Fruit fly (Drosophila melanogaster) whole organism, embryonic: Measurements from ENCODE around the gene alphaTub67C.

ENCODE experiments used
- CG10267 ChIP-seq: fragments of 200-800 bp; sonication (Bioruptor generic); optimal IDR thresholded peaks from 2 replicates; lab custom pipeline; 2018; ENCODE audit warnings: missing biosample characterization, mild to moderate bottlenecking, missing genetic modification characterization, moderate library complexity
- CG12236 ChIP-seq: fragments of 200-800 bp; sonication (Bioruptor generic); optimal IDR thresholded peaks from 2 replicates; lab custom pipeline; 2016; ENCODE audit warnings: missing biosample characterization, missing genetic modification characterization
- CG1233 ChIP-seq: fragments of 200-800 bp; sonication (Bioruptor generic); optimal IDR thresholded peaks from 4 replicates; lab custom pipeline; 2018; ENCODE audit warnings: missing biosample characterization, mild to moderate bottlenecking, missing genetic modification characterization
- CG12391 ChIP-seq: fragments of 200-800 bp; sonication (Bioruptor generic); optimal IDR thresholded peaks from 3 replicates; lab custom pipeline; 2018; ENCODE audit warnings: missing biosample characterization, mild to moderate bottlenecking, missing genetic modification characterization, moderate library complexity
- CG12659 ChIP-seq: fragments of 200-800 bp; sonication (Bioruptor generic); optimal IDR thresholded peaks from 3 replicates; lab custom pipeline; 2017; ENCODE audit warnings: mild to moderate bottlenecking, missing biosample characterization, missing genetic modification reagents, missing genetic modification characterization
- CG14860 ChIP-seq: fragments of 200-800 bp; sonication (Bioruptor generic); IDR thresholded peaks from 3 replicates; pipeline ENCODE4 v1.3.6; 2022; ENCODE audit warnings: missing biosample characterization, missing genetic modification characterization; ENCODE audit not compliant: partially characterized antibody
- CG17385 ChIP-seq: fragments of 200-800 bp; sonication (Bioruptor generic); optimal IDR thresholded peaks from 3 replicates; lab custom pipeline; 2018; ENCODE audit warnings: missing biosample characterization, mild to moderate bottlenecking, missing genetic modification characterization
- CG17829 ChIP-seq: fragments of 200-800 bp; optimal IDR thresholded peaks from 2 replicates; lab custom pipeline; 2019; ENCODE audit warnings: missing biosample characterization, mild to moderate bottlenecking, missing genetic modification characterization, moderate library complexity
- CG2116 ChIP-seq: fragments of 200-800 bp; sonication (Bioruptor generic); optimal IDR thresholded peaks from 3 replicates; lab custom pipeline; 2018; ENCODE audit warnings: missing biosample characterization, mild to moderate bottlenecking, missing genetic modification characterization
- CG2712 ChIP-seq: fragments of 200-800 bp; optimal IDR thresholded peaks from 3 replicates; lab custom pipeline; 2019; ENCODE audit warnings: missing biosample characterization, mild to moderate bottlenecking, missing genetic modification characterization, moderate library complexity
- CG2889 ChIP-seq: fragments of 200-800 bp; sonication (Bioruptor generic); IDR thresholded peaks from 3 replicates; pipeline ENCODE4 v1.3.6; 2022; ENCODE audit warnings: missing biosample characterization, missing genetic modification characterization
- CG30020 ChIP-seq: fragments of 200-800 bp; optimal IDR thresholded peaks from 2 replicates; lab custom pipeline; 2019; ENCODE audit warnings: missing biosample characterization, mild to moderate bottlenecking, missing genetic modification characterization, moderate library complexity
- CG34224 ChIP-seq: fragments of 200-800 bp; sonication (Bioruptor generic); IDR thresholded peaks from 3 replicates; pipeline ENCODE4 v1.3.6; 2022; ENCODE audit warnings: missing biosample characterization, missing genetic modification characterization; ENCODE audit not compliant: partially characterized antibody
- CG34422 ChIP-seq: fragments of 200-800 bp; sonication (Bioruptor generic); IDR thresholded peaks from 3 replicates; pipeline ENCODE4 v1.3.6; 2022; ENCODE audit warnings: missing biosample characterization, missing genetic modification characterization
- CG3995 ChIP-seq: fragments of 200-800 bp; sonication (Bioruptor generic); optimal IDR thresholded peaks from 3 replicates; lab custom pipeline; 2016; ENCODE audit warnings: missing biosample characterization, missing genetic modification characterization
- CG7271 ChIP-seq: fragments of 200-800 bp; sonication (Bioruptor generic); optimal IDR thresholded peaks from 2 replicates; lab custom pipeline; 2018; ENCODE audit warnings: missing biosample characterization, mild to moderate bottlenecking, missing genetic modification characterization, moderate library complexity
- CG7839 ChIP-seq: fragments of 200-800 bp; sonication (Bioruptor generic); optimal IDR thresholded peaks from 3 replicates; lab custom pipeline; 2018; ENCODE audit warnings: missing biosample characterization, mild to moderate bottlenecking, missing genetic modification characterization, moderate library complexity
- CG9797 ChIP-seq: fragments of 200-800 bp; sonication (Bioruptor generic); optimal IDR thresholded peaks from 3 replicates; lab custom pipeline; 2018; ENCODE audit warnings: missing biosample characterization, mild to moderate bottlenecking, missing genetic modification characterization
- CG9932 ChIP-seq: fragments of 200-800 bp; sonication (Bioruptor generic); IDR thresholded peaks from 2 replicates; pipeline ENCODE4 v1.3.6; 2022; ENCODE audit warnings: missing biosample characterization, missing genetic modification characterization
- Dll ChIP-seq: fragments of 200-800 bp; sonication (Bioruptor generic); IDR thresholded peaks from 4 replicates; pipeline ENCODE4 v1.3.6; 2022; ENCODE audit warnings: missing biosample characterization, missing genetic modification characterization; ENCODE audit not compliant: partially characterized antibody
- Doc3 ChIP-seq: fragments of 200-800 bp; sonication (Bioruptor generic); IDR thresholded peaks from 3 replicates; pipeline ENCODE4 v1.3.6; 2022; ENCODE audit warnings: missing biosample characterization, missing genetic modification characterization; ENCODE audit not compliant: partially characterized antibody
- Eip74EF ChIP-seq, 2 experiments: fragments of 200-800 bp in 1 of 2; fragments of >200 bp in 1 of 2; sonication (Bioruptor generic) in 1 of 2; optimal IDR thresholded peaks; 2 replicates each; lab custom pipeline; 2017 to 2019; ENCODE audit warnings: missing biosample characterization in 2 of 2, missing genetic modification characterization in 2 of 2, mild to moderate bottlenecking in 1 of 2, moderate library complexity in 1 of 2
- Ets97D ChIP-seq: fragments of 200-800 bp; sonication (Bioruptor generic); optimal IDR thresholded peaks from 3 replicates; lab custom pipeline; 2016; ENCODE audit warnings: missing biosample characterization, missing genetic modification characterization
- Fer1 ChIP-seq: fragments of 200-800 bp; sonication (Bioruptor generic); optimal IDR thresholded peaks from 2 replicates; lab custom pipeline; 2017; ENCODE audit warnings: missing biosample characterization, mild to moderate bottlenecking, missing genetic modification characterization
- HLH4C ChIP-seq: fragments of 200-800 bp; sonication (Bioruptor generic); IDR thresholded peaks from 3 replicates; pipeline ENCODE4 v1.3.6; 2022; ENCODE audit warnings: missing biosample characterization, missing genetic modification characterization; ENCODE audit not compliant: partially characterized antibody
- Kr ChIP-seq: fragments of 200-800 bp; sonication (Bioruptor generic); optimal IDR thresholded peaks from 2 replicates; lab custom pipeline; 2017; ENCODE audit warnings: missing biosample characterization, mild to moderate bottlenecking, missing genetic modification characterization
- MBD-R2 ChIP-seq: fragments of 200-800 bp; sonication (Bioruptor generic); IDR thresholded peaks from 2 replicates; pipeline ENCODE4 v1.3.6; 2022; ENCODE audit warnings: missing biosample characterization, missing genetic modification characterization
- MESR4 ChIP-seq: fragments of 200-800 bp; sonication (Bioruptor generic); optimal IDR thresholded peaks from 2 replicates; lab custom pipeline; 2018; ENCODE audit warnings: missing biosample characterization, mild to moderate bottlenecking, missing genetic modification characterization, moderate library complexity
- YL-1 ChIP-seq: fragments of 200-800 bp; sonication (Bioruptor generic); optimal IDR thresholded peaks from 3 replicates; lab custom pipeline; 2017; ENCODE audit warnings: missing biosample characterization, mild to moderate bottlenecking, missing genetic modification characterization
- amos ChIP-seq: fragments of 200-800 bp; sonication (Bioruptor generic); IDR thresholded peaks from 2 replicates; pipeline ENCODE4 v1.3.6; 2022; ENCODE audit warnings: missing biosample characterization, missing genetic modification characterization; ENCODE audit not compliant: partially characterized antibody
- ato ChIP-seq: fragments of 200-800 bp; sonication (Bioruptor generic); IDR thresholded peaks from 2 replicates; pipeline ENCODE4 v1.3.6; 2022; ENCODE audit warnings: missing biosample characterization, missing genetic modification characterization; ENCODE audit not compliant: partially characterized antibody
- exex ChIP-seq: fragments of 200-800 bp; sonication (Bioruptor generic); optimal IDR thresholded peaks from 4 replicates; lab custom pipeline; 2018; ENCODE audit warnings: missing biosample characterization, mild to moderate bottlenecking, missing genetic modification characterization, moderate library complexity
- fd64A ChIP-seq: fragments of 200-800 bp; sonication (Bioruptor generic); optimal IDR thresholded peaks from 3 replicates; lab custom pipeline; 2018; ENCODE audit warnings: missing biosample characterization, mild to moderate bottlenecking, missing genetic modification characterization
- gfzf ChIP-seq: fragments of 200-800 bp; sonication (Bioruptor generic); optimal IDR thresholded peaks from 2 replicates; lab custom pipeline; 2016; ENCODE audit warnings: missing biosample characterization, mild to moderate bottlenecking, missing genetic modification characterization, moderate library complexity
- hb ChIP-seq: fragments of 200-800 bp; sonication (Bioruptor generic); IDR thresholded peaks from 3 replicates; pipeline ENCODE4 v1.3.6; 2022; ENCODE audit warnings: missing biosample characterization, missing genetic modification characterization; ENCODE audit not compliant: partially characterized antibody
- her ChIP-seq: fragments of 200-800 bp; sonication (Bioruptor generic); optimal IDR thresholded peaks from 2 replicates; lab custom pipeline; 2016; ENCODE audit warnings: missing biosample characterization, missing genetic modification characterization
- jumu ChIP-seq: fragments of 200-800 bp; sonication (Bioruptor generic); optimal IDR thresholded peaks from 3 replicates; lab custom pipeline; 2016; ENCODE audit warnings: missing biosample characterization, missing genetic modification characterization
- kah ChIP-seq: fragments of 200-800 bp; sonication (Bioruptor generic); optimal IDR thresholded peaks from 2 replicates; lab custom pipeline; 2018; ENCODE audit warnings: missing biosample characterization, mild to moderate bottlenecking, missing genetic modification characterization
- knrl ChIP-seq: fragments of 200-800 bp; sonication (Bioruptor generic); IDR thresholded peaks from 3 replicates; pipeline ENCODE4 v1.3.6; 2022; ENCODE audit warnings: missing biosample characterization, missing genetic modification characterization; ENCODE audit not compliant: partially characterized antibody
- lov ChIP-seq, 2 experiments: fragments of 200-800 bp in 1 of 2; fragments of >200 bp in 1 of 2; sonication (Bioruptor generic) in 1 of 2; IDR thresholded peaks in 1 of 2; optimal IDR thresholded peaks in 1 of 2; 2 replicates in 1 of 2; 3 replicates in 1 of 2; pipeline versions ENCODE4 v1.3.6 to Lab custom; 2017 to 2022; ENCODE audit warnings: missing biosample characterization in 1 of 2, missing genetic modification characterization in 1 of 2
- nerfin-2 ChIP-seq: fragments of 200-800 bp; sonication (Bioruptor generic); IDR thresholded peaks from 2 replicates; pipeline ENCODE4 v1.3.6; 2022; ENCODE audit warnings: missing biosample characterization, missing genetic modification characterization; ENCODE audit not compliant: partially characterized antibody
- pzg ChIP-seq: fragments of 200-800 bp; sonication (Bioruptor generic); optimal IDR thresholded peaks from 3 replicates; lab custom pipeline; 2018; ENCODE audit warnings: missing biosample characterization, mild to moderate bottlenecking, missing genetic modification characterization, moderate library complexity
- row ChIP-seq: fragments of 200-800 bp; sonication (Bioruptor generic); IDR thresholded peaks from 3 replicates; pipeline ENCODE4 v1.3.6; 2022; ENCODE audit warnings: missing biosample characterization, missing genetic modification characterization
- sens ChIP-seq: fragments of 200-800 bp; sonication (Bioruptor generic); peaks from one replicate; lab custom pipeline; 2016; ENCODE audit warnings: missing biosample characterization, missing genetic modification characterization
- sima ChIP-seq: fragments of 200-800 bp; sonication (Bioruptor generic); optimal IDR thresholded peaks from 2 replicates; lab custom pipeline; 2016; ENCODE audit warnings: missing biosample characterization, missing genetic modification characterization
- sna ChIP-seq: fragments of 200-800 bp; sonication (Bioruptor generic); IDR thresholded peaks from 2 replicates; pipeline ENCODE4 v1.3.6; 2022; ENCODE audit warnings: missing biosample characterization, missing genetic modification characterization; ENCODE audit not compliant: partially characterized antibody
- sob ChIP-seq: fragments of 200-800 bp; sonication (Bioruptor generic); IDR thresholded peaks from 2 replicates; pipeline ENCODE4 v1.3.6; 2022; ENCODE audit warnings: missing biosample characterization, missing genetic modification characterization
- tna ChIP-seq: fragments of 200-800 bp; sonication (Bioruptor generic); IDR thresholded peaks from 2 replicates; pipeline ENCODE4 v1.3.6; 2022; ENCODE audit warnings: missing biosample characterization, missing genetic modification characterization; ENCODE audit not compliant: partially characterized antibody

Gene alphaTub67C

DNA sequence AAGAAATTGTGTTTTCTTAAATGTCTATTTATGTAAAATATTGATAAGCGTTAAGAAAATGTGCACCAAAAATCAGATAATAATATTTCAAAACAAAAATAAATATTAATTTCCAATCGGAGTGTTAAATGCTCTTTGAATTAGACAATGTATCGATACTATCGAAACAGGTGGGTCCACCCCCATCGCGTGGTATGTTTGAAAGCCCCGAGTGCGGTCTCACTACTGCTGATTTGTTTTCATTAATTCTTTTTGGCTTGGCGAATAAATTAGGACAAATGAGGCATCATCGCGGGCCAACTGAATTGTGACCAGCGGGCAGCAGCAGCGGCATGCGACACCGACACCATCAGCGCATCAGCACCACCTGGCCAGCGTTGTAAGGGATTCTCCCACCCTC, 45.6 kb downstream of the alphaTub67C start, which contains the start of gene Naa60 (continued):
- TF ChIP-seq CG9797 (GFP tag; lab: Kevin White, UChicago) (peak; percentile 71), Fer1 (peak; percentile 20), CG9932 (GFP tag; lab: Robert Waterston, UW) (peak; percentile 51; the same call in 1 of the 2 replicates), CG2889 (GFP tag; lab: Robert Waterston, UW) (no peak), pzg (GFP tag; lab: Kevin White, UChicago) (peak; percentile 83), Kr (no peak), CG12236 (GFP tag; lab: Kevin White, UChicago) (no peak), MBD-R2 (GFP tag; lab: Robert Waterston, UW) (peak; percentile 85), jumu (GFP tag; lab: Kevin White, UChicago) (no peak), gfzf (GFP tag; lab: Kevin White, UChicago) (peak; percentile 81), tna (GFP tag; lab: Robert Waterston, UW) (peak; percentile 74), Ets97D (peak; percentile 0), her (GFP tag; lab: Kevin White, UChicago) (no peak), sens (GFP tag; lab: Kevin White, UChicago) (peak; percentile 49), Eip74EF (GFP tag; optimal IDR thresholded peaks at IDR 0.05; lab: Kevin White, UChicago) (no peak), CG2712 (peak; percentile 61), CG7839 (tag; lab: Kevin White, UChicago) (no peak), knrl (GFP tag; lab: Robert Waterston, UW) (peak; percentile 89), CG12659 (peak; percentile 54), sima (GFP tag; lab: Kevin White, UChicago) (no peak), CG34224 (GFP tag; lab: Robert Waterston, UW) (peak; percentile 93), nerfin-2 (GFP tag; lab: Robert Waterston, UW) (peak; percentile 67; the same call in 1 of the 2 replicates), MESR4 (GFP tag; lab: Kevin White, UChicago) (peak; percentile 70), fd64A (no peak), CG2116 (GFP tag; lab: Kevin White, UChicago) (peak; percentile 63), lov (optimal IDR thresholded peaks at IDR 0.05; lab: Kevin White, UChicago) (no peak), lov (GFP tag; IDR thresholded peaks at IDR 0.05; lab: Robert Waterston, UW) (no peak), CG3995 (GFP tag; lab: Kevin White, UChicago) (peak; percentile 48), amos (GFP tag; lab: Robert Waterston, UW) (peak; percentile 93), CG7271 (no peak), kah (GFP tag; lab: Kevin White, UChicago) (peak; percentile 94), CG1233 (GFP tag; lab: Kevin White, UChicago) (no peak), Dll (GFP tag; lab: Robert Waterston, UW) (peak; percentile 93), CG14860 (peak; percentile 82), CG17829 (peak; percentile 24), Doc3 (peak; percentile 90), CG17385 (no peak), CG34422 (GFP tag; lab: Robert Waterston, UW) (peak; percentile 49; the same call in 1 of the 3 replicates), CG12391 (peak; percentile 33), ato (GFP tag; lab: Robert Waterston, UW) (peak; percentile 59; the same call in 1 of the 2 replicates), exex (tag; lab: Kevin White, UChicago) (peak; percentile 23), CG30020 (tag; lab: Kevin White, UChicago) (peak; percentile 8), sob (GFP tag; lab: Robert Waterston, UW) (no peak), sna (GFP tag; lab: Robert Waterston, UW) (peak; percentile 78), CG10267 (tag; lab: Kevin White, UChicago) (peak; percentile 47), row (GFP tag; lab: Robert Waterston, UW) (peak; percentile 69), HLH4C (peak; percentile 84), hb (peak; percentile 70; the same call in 2 of the 3 replicates), YL-1 (peak; percentile 63)
